Worm (Caenorhabditis elegans) whole organism, L4 larva: ENCODE data around the gene clec-212.

ENCODE experiments used
- F10B5.3 ChIP-seq: sonication (generic microtip); optimal IDR thresholded peaks from 2 replicates; lab custom pipeline; 2016; ENCODE audit warnings: mild to moderate bottlenecking, missing genetic modification characterization, missing compliant biosample characterization
- Y48G9A.11 ChIP-seq: fragments of 200-800 bp; sonication (Bioruptor generic); IDR thresholded peaks from 2 replicates; pipeline ENCODE4 v1.3.6; 2022; ENCODE audit warnings: missing genetic modification reagents, missing genetic modification characterization, missing compliant biosample characterization
- Y5F2A.4 ChIP-seq: fragments of 200-800 bp; sonication (Bioruptor generic); optimal IDR thresholded peaks from 2 replicates; lab custom pipeline; 2018; ENCODE audit warnings: mild to moderate bottlenecking, missing genetic modification characterization, missing compliant biosample characterization
- ZK546.5 ChIP-seq, 2 experiments: sonication (generic microtip); optimal IDR thresholded peaks; 2 replicates each; lab custom pipeline; 2017; ENCODE audit warnings: missing biosample characterization in 2 of 2, missing genetic modification characterization in 2 of 2
- aha-1 ChIP-seq: fragments of 150-350 bp; peaks from one replicate; lab custom pipeline; 2014; ENCODE audit warnings: missing biosample characterization, missing genetic modification characterization
- aly-2 ChIP-seq: sonication (generic microtip); optimal IDR thresholded peaks from 2 replicates; lab custom pipeline; 2018; ENCODE audit warnings: missing biosample characterization, missing genetic modification characterization
- ama-1 ChIP-seq: fragments of 150-350 bp; optimal IDR thresholded peaks from 2 replicates; lab custom pipeline; 2014; ENCODE audit warnings: inconsistent platforms, mixed read lengths
- ceh-82 ChIP-seq: sonication (generic microtip); optimal IDR thresholded peaks from 2 replicates; lab custom pipeline; 2017; ENCODE audit warnings: missing biosample characterization, missing genetic modification characterization
- daf-16 ChIP-seq, 3 experiments: sonication (generic microtip); optimal IDR thresholded peaks; 2 replicates each; lab custom pipeline; 2016 to 2017; ENCODE audit warnings: missing genetic modification characterization in 3 of 3, missing genetic modification reagents in 3 of 3, mild to moderate bottlenecking in 2 of 3, missing compliant biosample characterization in 2 of 3, missing biosample characterization in 1 of 3, moderate library complexity in 1 of 3
- dmd-6 ChIP-seq: fragments of 200-800 bp; sonication (Bioruptor generic); IDR thresholded peaks from 2 replicates; pipeline ENCODE4 v1.3.6; 2022; ENCODE audit warnings: missing genetic modification reagents, missing genetic modification characterization, missing compliant biosample characterization
- dpl-1 ChIP-seq: fragments of 150-350 bp; optimal IDR thresholded peaks from 2 replicates; lab custom pipeline; 2014; ENCODE audit warnings: missing biosample characterization, missing genetic modification reagents, missing genetic modification characterization
- dve-1 ChIP-seq: sonication (generic microtip); optimal IDR thresholded peaks from 2 replicates; lab custom pipeline; 2017; ENCODE audit warnings: antibody characterized with exemption, mild to moderate bottlenecking, missing genetic modification characterization, missing compliant biosample characterization; ENCODE audit not compliant: insufficient read depth
- egl-43 ChIP-seq: fragments of 200-800 bp; sonication (Bioruptor generic); IDR thresholded peaks from 2 replicates; pipeline ENCODE4 v1.3.6; 2022; ENCODE audit warnings: missing genetic modification reagents, missing genetic modification characterization, missing compliant biosample characterization
- fkh-10 ChIP-seq: fragments of 150-350 bp; optimal IDR thresholded peaks from 2 replicates; lab custom pipeline; 2014; ENCODE audit warnings: missing biosample characterization, missing genetic modification reagents, missing genetic modification characterization
- hif-1 ChIP-seq, 2 experiments: sonication (generic microtip); optimal IDR thresholded peaks; 2 replicates each; lab custom pipeline; 2016 to 2017; ENCODE audit warnings: missing compliant biosample characterization in 2 of 2, missing genetic modification characterization in 2 of 2, missing genetic modification reagents in 2 of 2, missing genotype in 2 of 2, mild to moderate bottlenecking in 1 of 2
- hlh-11 ChIP-seq: fragments of 200-800 bp; sonication (Bioruptor generic); optimal IDR thresholded peaks from 2 replicates; lab custom pipeline; 2018; ENCODE audit warnings: mild to moderate bottlenecking, missing genetic modification characterization, missing compliant biosample characterization
- hlh-30 ChIP-seq: sonication (generic microtip); optimal IDR thresholded peaks from 2 replicates; lab custom pipeline; 2017; ENCODE audit warnings: antibody characterized with exemption, mild to moderate bottlenecking, missing genetic modification characterization, missing compliant biosample characterization; ENCODE audit not compliant: insufficient read depth
- lim-7 ChIP-seq: fragments of 200-800 bp; sonication (Bioruptor generic); IDR thresholded peaks from 2 replicates; pipeline ENCODE4 v1.3.6; 2022; ENCODE audit warnings: missing genetic modification characterization, missing compliant biosample characterization
- lin-1 ChIP-seq: fragments of 200-800 bp; sonication (Bioruptor generic); IDR thresholded peaks from 2 replicates; pipeline ENCODE4 v1.3.6; 2022; ENCODE audit warnings: missing genetic modification reagents, missing genetic modification characterization, missing compliant biosample characterization
- lin-15B ChIP-seq: fragments of 150-350 bp; sonication (generic microtip); optimal IDR thresholded peaks from 3 replicates; lab custom pipeline; 2014; ENCODE audit warnings: missing biosample characterization, missing genetic modification characterization
- mdl-1 ChIP-seq, 2 experiments: fragments of 150-350 bp in 1 of 2; sonication (generic microtip) in 1 of 2; optimal IDR thresholded peaks; 2 replicates each; lab custom pipeline; 2014 to 2017; ENCODE audit warnings: missing biosample characterization in 2 of 2, missing genetic modification characterization in 2 of 2
- nhr-10 ChIP-seq: fragments of 150-350 bp; optimal IDR thresholded peaks from 2 replicates; lab custom pipeline; 2014; ENCODE audit warnings: missing biosample characterization, missing genetic modification characterization
- nhr-111 ChIP-seq: fragments of 200-800 bp; sonication (Bioruptor generic); optimal IDR thresholded peaks from 2 replicates; lab custom pipeline; 2018; ENCODE audit warnings: mild to moderate bottlenecking, missing genetic modification characterization, missing compliant biosample characterization
- nhr-25 ChIP-seq: sonication (generic microtip); optimal IDR thresholded peaks from 2 replicates; lab custom pipeline; 2017; ENCODE audit warnings: missing genetic modification characterization, mild to moderate bottlenecking, missing compliant biosample characterization, antibody characterized with exemption, moderate library complexity, borderline replicate concordance; ENCODE audit not compliant: insufficient read depth
- nhr-28 ChIP-seq: fragments of 150-350 bp; optimal IDR thresholded peaks from 2 replicates; lab custom pipeline; 2014; ENCODE audit warnings: missing biosample characterization, missing genetic modification characterization
- nhr-41 ChIP-seq: fragments of 200-800 bp; sonication (Bioruptor generic); IDR thresholded peaks from 2 replicates; pipeline ENCODE4 v1.3.6; 2022; ENCODE audit warnings: missing genetic modification reagents, missing genetic modification characterization, missing compliant biosample characterization
- nhr-48 ChIP-seq: sonication (generic microtip); optimal IDR thresholded peaks from 2 replicates; lab custom pipeline; 2016; ENCODE audit warnings: mild to moderate bottlenecking, missing genetic modification characterization, missing compliant biosample characterization
- nhr-76 ChIP-seq: fragments of 150-350 bp; optimal IDR thresholded peaks from 2 replicates; lab custom pipeline; 2014; ENCODE audit warnings: missing biosample characterization, missing genetic modification characterization
- pha-4 ChIP-seq, 2 experiments: fragments of 150-350 bp in 1 of 2; fragments of 200-800 bp in 1 of 2; sonication (Bioruptor generic) in 1 of 2; IDR thresholded peaks in 1 of 2; optimal IDR thresholded peaks in 1 of 2; 2 replicates each; pipeline versions ENCODE4 v1.3.6 to Lab custom; 2014 to 2022; ENCODE audit warnings: missing genetic modification characterization in 2 of 2, missing genetic modification reagents in 2 of 2, missing biosample characterization in 1 of 2, missing compliant biosample characterization in 1 of 2
- pqm-1 ChIP-seq: sonication (generic microtip); optimal IDR thresholded peaks from 2 replicates; lab custom pipeline; 2017; ENCODE audit warnings: missing biosample characterization, missing genetic modification characterization
- rbr-2 ChIP-seq: sonication (generic microtip); optimal IDR thresholded peaks from 2 replicates; lab custom pipeline; 2016; ENCODE audit warnings: missing genotype, missing genetic modification characterization, missing compliant biosample characterization
- sdz-12 ChIP-seq: fragments of 200-800 bp; sonication (Bioruptor generic); optimal IDR thresholded peaks from 2 replicates; lab custom pipeline; 2018; ENCODE audit warnings: mild to moderate bottlenecking, missing genetic modification characterization, missing compliant biosample characterization
- set-16 ChIP-seq: fragments of 200-800 bp; sonication (Bioruptor generic); IDR thresholded peaks from 2 replicates; pipeline ENCODE4 v1.3.6; 2022; ENCODE audit warnings: missing genetic modification reagents, missing genetic modification characterization, missing compliant biosample characterization
- skn-1 ChIP-seq: fragments of 150-350 bp; optimal IDR thresholded peaks from 2 replicates; lab custom pipeline; 2014; ENCODE audit warnings: missing biosample characterization, missing genetic modification characterization
- unc-62 ChIP-seq, 3 experiments: fragments of 150-350 bp in 1 of 3; sonication (generic microtip); optimal IDR thresholded peaks in 2 of 3; peaks in 1 of 3; 1 replicate in 1 of 3; 2 replicates in 2 of 3; lab custom pipeline; 2014 to 2017; ENCODE audit warnings: missing biosample characterization in 3 of 3, missing genetic modification characterization in 3 of 3, missing genetic modification reagents in 3 of 3, missing genotype in 1 of 3
- zfp-3 ChIP-seq: fragments of 200-800 bp; sonication (Bioruptor generic); conservative IDR thresholded peaks from 2 replicates; pipeline ENCODE4 v1.3.6; 2022; ENCODE audit warnings: missing genetic modification reagents, missing genetic modification characterization, missing compliant biosample characterization
- ztf-7 ChIP-seq: fragments of 150-350 bp; optimal IDR thresholded peaks from 2 replicates; lab custom pipeline; 2014; ENCODE audit warnings: missing biosample characterization, missing genetic modification characterization

The clec-212 gene

DNA sequence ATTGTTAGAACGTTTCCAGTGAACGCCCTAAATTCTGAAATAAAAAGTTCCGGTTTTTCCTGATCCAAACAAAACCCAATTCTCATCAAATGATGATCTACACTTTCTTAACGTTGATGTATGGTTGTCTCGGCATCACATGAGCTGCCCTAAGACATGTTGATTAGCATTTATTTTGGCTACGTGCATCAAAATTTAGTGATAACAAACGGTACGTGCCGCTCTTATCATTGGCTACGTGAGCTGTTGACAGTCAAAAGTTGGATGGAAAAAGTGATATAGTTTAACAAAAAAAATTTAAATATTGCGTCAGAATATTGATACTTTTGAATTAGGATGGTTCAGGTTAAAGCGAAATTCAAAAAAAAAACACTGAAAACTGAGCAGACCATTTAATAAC, 22.2 kb downstream of the clec-212 start:
- TF ChIP-seq hlh-30 (peak; percentile 40), dmd-6 (peak; percentile 66), aha-1 (tag; lab: Kevin White, UChicago) (peak; percentile 99), fkh-10 (no peak), hif-1 (tag; optimal IDR thresholded peaks at IDR 0.05; lab: Kevin White, UChicago) (peak in 1 of 2 experiments; percentile 70), daf-16 (GFP tag; optimal IDR thresholded peaks at IDR 0.05; lab: Kevin White, UChicago) (no peak), daf-16 (tag; optimal IDR thresholded peaks at IDR 0.05; lab: Kevin White, UChicago) (peak; percentile 97), nhr-76 (no peak), pqm-1 (tag; lab: Kevin White, UChicago) (peak; percentile 48), lim-7 (no peak)

DNA sequence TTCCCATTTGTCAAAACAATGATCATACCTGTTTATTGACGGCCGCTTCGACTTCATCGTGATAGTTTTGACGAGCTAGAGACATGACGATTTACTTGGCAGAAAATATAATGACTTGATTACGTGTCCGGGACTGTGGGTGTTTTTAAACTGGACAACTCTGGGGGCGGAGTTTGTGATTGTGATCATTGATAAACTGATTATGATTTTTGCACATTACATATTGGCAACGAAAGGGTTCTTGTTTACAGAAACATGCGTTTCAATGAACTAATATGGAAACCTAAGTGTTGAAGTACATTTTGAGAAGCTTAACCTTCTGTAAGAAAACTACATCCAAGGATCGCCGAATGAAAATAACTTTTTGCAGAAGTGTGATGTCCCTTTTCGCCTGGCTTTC, 22.7 kb downstream of the clec-212 start, which contains the start of gene ftn-1:
Gene ftn-1, minus strand, starts transcription at position 101 of the 400 bp plus-strand sequence.
- TF ChIP-seq ZK546.5 (tag; optimal IDR thresholded peaks at IDR 0.05; lab: Kevin White, UChicago): no peak
- no peak for TF ChIP-seq pha-4 (GFP tag; IDR thresholded peaks at IDR 0.05; lab: Robert Waterston, UW)
- TF ChIP-seq pha-4 (tag; optimal IDR thresholded peaks at IDR 0.05; lab: Kevin White, UChicago): no peak
- peak in 1 of 2 experiments; percentile 48 for TF ChIP-seq unc-62 (GFP tag; optimal IDR thresholded peaks at IDR 0.05 in 1 of 2; lab: Kevin White, UChicago)
- TF ChIP-seq unc-62 (tag; optimal IDR thresholded peaks at IDR 0.05; lab: Kevin White, UChicago): no peak
- peak; percentile 37 for TF ChIP-seq ama-1 (lab: Kevin White, UChicago)
- no peak for TF ChIP-seq daf-16 (GFP tag; optimal IDR thresholded peaks at IDR 0.05; lab: Kevin White, UChicago)
- peak; percentile 74 for TF ChIP-seq daf-16 (tag; optimal IDR thresholded peaks at IDR 0.05; lab: Kevin White, UChicago)
- TF ChIP-seq, all 104 proteins: peak for 3

DNA sequence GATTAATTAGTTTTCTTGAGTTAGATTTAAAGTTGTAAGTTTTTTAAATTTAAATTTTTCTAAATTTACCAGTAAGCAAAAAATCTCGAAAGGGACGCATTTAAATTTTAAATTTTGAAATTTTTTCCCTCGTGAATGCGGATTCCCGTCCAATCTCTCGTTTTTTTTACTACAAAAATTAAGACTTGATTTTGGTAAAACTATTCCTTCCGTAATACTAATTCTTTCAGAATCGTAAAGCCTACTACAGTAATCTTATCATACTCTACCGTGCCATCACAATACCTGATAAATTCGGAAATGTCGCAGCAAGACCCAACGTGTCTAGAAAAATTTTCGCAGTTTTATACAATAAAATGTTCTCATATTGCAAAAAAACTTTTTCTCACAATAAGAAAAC, 25.0 kb downstream of the clec-212 start, which contains the start of the genes C54F6.19 and nhx-3:
Gene C54F6.19, plus strand, starts transcription at position 301 of the 400 bp plus-strand sequence.
Gene nhx-3, minus strand, starts transcription at position 337 of the 400 bp plus-strand sequence.
- TF ChIP-seq aly-2 (tag; lab: Kevin White, UChicago) (no peak), dve-1 (no peak), rbr-2 (tag; lab: Kevin White, UChicago) (no peak), nhr-111 (GFP tag; lab: Kevin White, UChicago) (no peak), nhr-10 (no peak), F10B5.3 (tag; lab: Kevin White, UChicago) (no peak), nhr-25 (tag; lab: Kevin White, UChicago) (no peak), skn-1 (no peak), lin-15B (tag; lab: Kevin White, UChicago) (no peak), hif-1 (tag; optimal IDR thresholded peaks at IDR 0.05; lab: Kevin White, UChicago) (no peak), dpl-1 (GFP tag; lab: Kevin White, UChicago) (no peak), Y48G9A.11 (GFP tag; lab: Robert Waterston, UW) (no peak), ztf-7 (tag; lab: Kevin White, UChicago) (no peak), zfp-3 (no peak), nhr-41 (GFP tag; lab: Robert Waterston, UW) (no peak), egl-43 (GFP tag; lab: Robert Waterston, UW) (no peak), mdl-1 (tag; optimal IDR thresholded peaks at IDR 0.05; lab: Kevin White, UChicago) (no peak), sdz-12 (GFP tag; lab: Kevin White, UChicago) (no peak)

DNA sequence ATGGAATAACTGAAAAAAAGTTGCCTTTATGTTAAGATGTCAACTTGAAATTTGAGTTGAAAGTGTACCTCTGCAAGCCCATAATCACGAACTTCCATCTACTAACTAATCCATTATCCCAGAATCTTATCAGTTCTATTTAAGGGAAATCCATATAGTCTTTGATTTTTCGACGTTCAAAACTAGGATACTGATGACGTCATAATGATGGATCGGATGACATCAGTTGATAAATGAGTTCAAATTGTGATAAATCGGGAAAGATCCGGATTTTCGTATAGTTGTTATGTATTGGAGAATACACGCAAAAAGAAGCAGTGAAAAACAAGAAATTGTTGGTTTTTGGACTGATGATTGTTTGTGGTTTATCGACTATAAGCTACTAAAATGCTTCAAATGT, 26.5 kb downstream of the clec-212 start:
- TF ChIP-seq Y5F2A.4 (GFP tag; lab: Kevin White, UChicago) (no peak), lin-1 (GFP tag; lab: Robert Waterston, UW) (no peak), set-16 (no peak), unc-62 (GFP tag; optimal IDR thresholded peaks at IDR 0.05 in 1 of 2; lab: Kevin White, UChicago) (peak in 1 of 2 experiments; percentile 87), unc-62 (tag; optimal IDR thresholded peaks at IDR 0.05; lab: Kevin White, UChicago) (no peak), hlh-11 (tag; lab: Kevin White, UChicago) (no peak), mdl-1 (tag; optimal IDR thresholded peaks at IDR 0.05; lab: Kevin White, UChicago) (peak in 1 of 2 experiments; percentile 8), nhr-48 (tag; lab: Kevin White, UChicago) (peak; percentile 79), nhr-28 (tag; lab: Kevin White, UChicago) (peak; percentile 10), ceh-82 (tag; lab: Kevin White, UChicago) (no peak)
